Worm (Caenorhabditis elegans) whole organism, L4 larva: ENCODE results near the gene srj-49.

Experiments
- D1046.2 ChIP-seq: fragments of 200-800 bp; sonication (Bioruptor generic); IDR thresholded peaks from 2 replicates; pipeline ENCODE4 v1.3.6; 2022; ENCODE audit warnings: missing genetic modification characterization, missing compliant biosample characterization
- F37D6.2 ChIP-seq: sonication (generic microtip); optimal IDR thresholded peaks from 2 replicates; lab custom pipeline; 2016; ENCODE audit warnings: mild to moderate bottlenecking, missing genetic modification characterization, missing compliant biosample characterization
- T20F7.1 ChIP-seq: fragments of 200-800 bp; sonication (Bioruptor generic); optimal IDR thresholded peaks from 2 replicates; lab custom pipeline; 2018; ENCODE audit warnings: mild to moderate bottlenecking, missing genetic modification characterization, missing compliant biosample characterization
- ceh-28 ChIP-seq: fragments of 150-350 bp; optimal IDR thresholded peaks from 2 replicates; lab custom pipeline; 2014; ENCODE audit warnings: missing biosample characterization, missing genetic modification reagents, missing genetic modification characterization
- ceh-62 ChIP-seq: sonication (generic microtip); optimal IDR thresholded peaks from 2 replicates; lab custom pipeline; 2017; ENCODE audit warnings: missing biosample characterization, missing genetic modification characterization
- ces-1 ChIP-seq: fragments of 150-350 bp; sonication (generic microtip); optimal IDR thresholded peaks from 4 replicates; lab custom pipeline; 2014; ENCODE audit warnings: missing biosample characterization, missing genetic modification reagents, missing genetic modification characterization
- cey-2 ChIP-seq: sonication (generic microtip); optimal IDR thresholded peaks from 3 replicates; lab custom pipeline; 2017; ENCODE audit warnings: missing genetic modification characterization, mild to moderate bottlenecking, missing compliant biosample characterization, antibody characterized with exemption, borderline replicate concordance; ENCODE audit not compliant: insufficient read depth
- ctbp-1 ChIP-seq: fragments of 200-800 bp; sonication (Bioruptor generic); IDR thresholded peaks from 2 replicates; pipeline ENCODE4 v1.3.6; 2022; ENCODE audit warnings: missing genetic modification reagents, missing genetic modification characterization, missing compliant biosample characterization
- daf-16 ChIP-seq, 3 experiments: sonication (generic microtip); optimal IDR thresholded peaks; 2 replicates each; lab custom pipeline; 2016 to 2017; ENCODE audit warnings: missing genetic modification characterization in 3 of 3, missing genetic modification reagents in 3 of 3, mild to moderate bottlenecking in 2 of 3, missing compliant biosample characterization in 2 of 3, missing biosample characterization in 1 of 3, moderate library complexity in 1 of 3
- dmd-6 ChIP-seq: fragments of 200-800 bp; sonication (Bioruptor generic); IDR thresholded peaks from 2 replicates; pipeline ENCODE4 v1.3.6; 2022; ENCODE audit warnings: missing genetic modification reagents, missing genetic modification characterization, missing compliant biosample characterization
- dmd-8 ChIP-seq: fragments of 200-800 bp; sonication (Bioruptor generic); IDR thresholded peaks from 2 replicates; pipeline ENCODE4 v1.3.6; 2022; ENCODE audit warnings: missing genetic modification characterization, missing compliant biosample characterization
- dmd-9 ChIP-seq: fragments of 200-800 bp; sonication (Bioruptor generic); IDR thresholded peaks from 2 replicates; pipeline ENCODE4 v1.3.6; 2022; ENCODE audit warnings: missing genetic modification reagents, missing genetic modification characterization, missing compliant biosample characterization
- jun-1 ChIP-seq: fragments of 150-350 bp; optimal IDR thresholded peaks from 2 replicates; lab custom pipeline; 2014; ENCODE audit warnings: missing biosample characterization, missing genetic modification reagents, missing genetic modification characterization
- lin-39 ChIP-seq: fragments of 150-350 bp; optimal IDR thresholded peaks from 2 replicates; lab custom pipeline; 2014; ENCODE audit warnings: missing biosample characterization, missing genetic modification reagents, missing genetic modification characterization
- lsy-2 ChIP-seq, 2 experiments: fragments of 150-350 bp in 1 of 2; sonication (generic microtip) in 1 of 2; optimal IDR thresholded peaks; 2 replicates each; lab custom pipeline; 2014 to 2017; ENCODE audit warnings: missing biosample characterization in 2 of 2, missing genetic modification characterization in 2 of 2
- mdl-1 ChIP-seq, 2 experiments: fragments of 150-350 bp in 1 of 2; sonication (generic microtip) in 1 of 2; optimal IDR thresholded peaks; 2 replicates each; lab custom pipeline; 2014 to 2017; ENCODE audit warnings: missing biosample characterization in 2 of 2, missing genetic modification characterization in 2 of 2
- mep-1 ChIP-seq: fragments of 150-350 bp; sonication (generic microtip); optimal IDR thresholded peaks from 3 replicates; lab custom pipeline; 2014; ENCODE audit warnings: missing biosample characterization, missing genetic modification characterization
- mes-2 ChIP-seq: sonication (generic microtip); optimal IDR thresholded peaks from 2 replicates; lab custom pipeline; 2016; ENCODE audit warnings: missing genotype, mild to moderate bottlenecking, missing genetic modification characterization, missing compliant biosample characterization; ENCODE audit not compliant: poor library complexity, severe bottlenecking
- mxl-3 ChIP-seq: fragments of 200-800 bp; sonication (Bioruptor generic); optimal IDR thresholded peaks from 2 replicates; lab custom pipeline; 2018; ENCODE audit warnings: mild to moderate bottlenecking, missing genetic modification characterization, missing compliant biosample characterization
- nhr-237 ChIP-seq: sonication (generic microtip); optimal IDR thresholded peaks from 2 replicates; lab custom pipeline; 2017; ENCODE audit warnings: missing biosample characterization, missing genetic modification characterization
- nhr-28 ChIP-seq: fragments of 150-350 bp; optimal IDR thresholded peaks from 2 replicates; lab custom pipeline; 2014; ENCODE audit warnings: missing biosample characterization, missing genetic modification characterization
- nhr-6 ChIP-seq: fragments of 150-350 bp; optimal IDR thresholded peaks from 2 replicates; lab custom pipeline; 2014; ENCODE audit warnings: missing biosample characterization, missing genetic modification characterization
- php-3 ChIP-seq: fragments of 200-800 bp; sonication (Bioruptor generic); IDR thresholded peaks from 2 replicates; pipeline ENCODE4 v1.3.6; 2022; ENCODE audit warnings: missing genetic modification reagents, missing genetic modification characterization, missing compliant biosample characterization
- pqm-1 ChIP-seq: sonication (generic microtip); optimal IDR thresholded peaks from 2 replicates; lab custom pipeline; 2017; ENCODE audit warnings: missing biosample characterization, missing genetic modification characterization
- rbr-2 ChIP-seq: sonication (generic microtip); optimal IDR thresholded peaks from 2 replicates; lab custom pipeline; 2016; ENCODE audit warnings: missing genotype, missing genetic modification characterization, missing compliant biosample characterization
- sdz-12 ChIP-seq: fragments of 200-800 bp; sonication (Bioruptor generic); optimal IDR thresholded peaks from 2 replicates; lab custom pipeline; 2018; ENCODE audit warnings: mild to moderate bottlenecking, missing genetic modification characterization, missing compliant biosample characterization
- set-16 ChIP-seq: fragments of 200-800 bp; sonication (Bioruptor generic); IDR thresholded peaks from 2 replicates; pipeline ENCODE4 v1.3.6; 2022; ENCODE audit warnings: missing genetic modification reagents, missing genetic modification characterization, missing compliant biosample characterization
- snpc-4 ChIP-seq: fragments of 150-350 bp; optimal IDR thresholded peaks from 2 replicates; lab custom pipeline; 2014; ENCODE audit warnings: missing biosample characterization, missing genetic modification characterization
- spr-3 ChIP-seq: fragments of 200-800 bp; sonication (Bioruptor generic); optimal IDR thresholded peaks from 2 replicates; lab custom pipeline; 2018; ENCODE audit warnings: mild to moderate bottlenecking, missing genetic modification characterization, missing compliant biosample characterization
- tag-97 ChIP-seq: fragments of 200-800 bp; sonication (Bioruptor generic); IDR thresholded peaks from 2 replicates; pipeline ENCODE4 v1.3.6; 2022; ENCODE audit warnings: missing genetic modification characterization, missing compliant biosample characterization
- unc-130 ChIP-seq: sonication (generic microtip); optimal IDR thresholded peaks from 2 replicates; lab custom pipeline; 2016; ENCODE audit warnings: missing genetic modification reagents, missing genetic modification characterization, missing compliant biosample characterization
- unc-62 ChIP-seq, 3 experiments: fragments of 150-350 bp in 1 of 3; sonication (generic microtip); optimal IDR thresholded peaks in 2 of 3; peaks in 1 of 3; 1 replicate in 1 of 3; 2 replicates in 2 of 3; lab custom pipeline; 2014 to 2017; ENCODE audit warnings: missing biosample characterization in 3 of 3, missing genetic modification characterization in 3 of 3, missing genetic modification reagents in 3 of 3, missing genotype in 1 of 3
- zip-11 ChIP-seq: fragments of 200-800 bp; sonication (Bioruptor generic); IDR thresholded peaks from 2 replicates; pipeline ENCODE4 v1.3.6; 2022; ENCODE audit warnings: missing genetic modification characterization, missing compliant biosample characterization
- ztf-11 ChIP-seq: fragments of 150-350 bp; optimal IDR thresholded peaks from 2 replicates; lab custom pipeline; 2014; ENCODE audit warnings: missing biosample characterization, missing genetic modification characterization

Gene srj-49

DNA sequence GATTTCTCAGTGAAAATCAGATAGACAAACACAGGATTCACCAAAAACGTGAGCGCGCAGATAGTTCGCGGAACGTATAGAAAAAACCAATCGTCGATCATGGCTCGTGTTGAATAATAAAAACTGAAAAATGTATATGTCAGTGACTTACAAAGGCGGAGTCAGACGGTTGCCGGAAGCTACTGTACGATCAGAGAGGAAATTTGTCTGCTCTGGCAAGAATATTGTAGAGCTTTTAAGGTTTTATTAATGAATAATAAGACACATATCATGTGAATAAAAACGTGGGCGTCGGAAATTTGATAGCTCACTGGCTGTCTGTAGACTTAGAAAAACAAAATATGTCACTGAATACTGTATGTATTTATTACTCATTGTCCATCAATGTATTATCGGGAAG, 7.3 kb upstream of the srj-49 start, which contains the start of gene srj-57:
Gene srj-57 (minus strand): TSS at position 101 of the 400 bp plus-strand sequence.
- no peak for TF ChIP-seq tag-97 (GFP tag; lab: Robert Waterston, UW)

DNA sequence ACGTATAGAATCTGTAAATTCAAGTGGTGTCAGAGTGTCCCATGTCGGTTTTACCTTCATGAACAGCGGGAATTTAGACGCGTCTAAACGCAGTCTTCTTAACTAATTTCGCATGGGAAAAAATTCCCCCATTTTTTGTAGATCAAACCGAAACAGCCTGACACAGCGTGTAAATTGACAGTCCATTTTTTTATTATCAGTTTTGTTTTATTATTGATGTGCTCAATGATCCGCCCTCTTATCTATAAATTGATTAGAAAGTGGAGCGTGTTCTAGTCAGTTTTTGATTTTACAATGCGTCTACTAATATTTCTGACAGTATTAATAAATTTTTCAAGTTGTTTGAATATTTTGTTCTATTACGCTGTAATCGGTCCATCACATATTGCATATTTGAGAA, 931 bp upstream of the srj-49 start, which contains the start of gene ugt-53:
Gene ugt-53 (plus strand): TSS at position 273 of the 400 bp plus-strand sequence.
- TF ChIP-seq zip-11 (GFP tag; lab: Robert Waterston, UW) (no peak), nhr-28 (tag; lab: Kevin White, UChicago) (peak; percentile 84), dmd-6 (GFP tag; lab: Robert Waterston, UW) (peak; percentile 90), php-3 (GFP tag; lab: Robert Waterston, UW) (peak; percentile 70), daf-16 (GFP tag; optimal IDR thresholded peaks at IDR 0.05; lab: Kevin White, UChicago) (no peak), daf-16 (tag; optimal IDR thresholded peaks at IDR 0.05; lab: Kevin White, UChicago) (peak; percentile 45), pqm-1 (peak; percentile 43), cey-2 (tag; lab: Kevin White, UChicago) (no peak)

DNA sequence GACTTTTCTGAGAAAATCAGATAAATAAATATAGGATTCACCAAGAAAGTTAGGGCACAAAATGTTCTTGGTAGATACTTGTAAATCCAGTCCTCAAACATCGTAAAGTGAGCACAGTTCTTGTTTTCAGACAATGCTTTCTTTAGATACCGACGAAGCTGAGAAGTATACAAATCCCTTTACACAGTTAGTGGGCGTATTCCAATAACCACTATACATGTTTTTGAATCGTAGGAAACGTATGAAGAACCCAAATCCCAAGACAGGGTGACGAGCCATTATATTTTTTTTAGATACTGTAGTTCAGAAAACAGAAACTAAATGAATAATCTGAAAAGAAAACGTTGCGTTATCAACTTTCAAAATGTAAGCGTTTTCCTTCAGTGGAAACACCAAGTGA, 2.4 kb downstream of the srj-49 start, which contains the start of gene srj-44:
Gene srj-44 (minus strand): TSS at position 101 of the 400 bp plus-strand sequence.
- TF ChIP-seq nhr-237 (tag; lab: Kevin White, UChicago) (no peak), unc-62 (GFP tag; optimal IDR thresholded peaks at IDR 0.05 in 1 of 2; lab: Kevin White, UChicago) (no peak), unc-62 (tag; optimal IDR thresholded peaks at IDR 0.05; lab: Kevin White, UChicago) (no peak), dmd-8 (GFP tag; lab: Robert Waterston, UW) (no peak), F37D6.2 (tag; lab: Kevin White, UChicago) (no peak), rbr-2 (tag; lab: Kevin White, UChicago) (no peak), T20F7.1 (GFP tag; lab: Kevin White, UChicago) (no peak), ceh-28 (no peak), spr-3 (GFP tag; lab: Kevin White, UChicago) (no peak), nhr-6 (tag; lab: Kevin White, UChicago) (no peak), set-16 (GFP tag; lab: Robert Waterston, UW) (no peak), mxl-3 (GFP tag; lab: Kevin White, UChicago) (no peak), pqm-1 (no peak), nhr-28 (tag; lab: Kevin White, UChicago) (no peak), mes-2 (tag; lab: Kevin White, UChicago) (no peak), ztf-11 (tag; lab: Kevin White, UChicago) (no peak), unc-130 (GFP tag; lab: Kevin White, UChicago) (no peak), lin-39 (tag; lab: Kevin White, UChicago) (no peak), mdl-1 (tag; optimal IDR thresholded peaks at IDR 0.05; lab: Kevin White, UChicago) (no peak)

- TF ChIP-seq snpc-4 (tag; lab: Kevin White, UChicago), result no peak
- no peak for TF ChIP-seq jun-1 (tag; lab: Kevin White, UChicago)
- TF ChIP-seq cey-2 (tag; lab: Kevin White, UChicago), result no peak
Measured at ce11 chrV:2836501-2836900, 11.6 kb downstream of the srj-49 start, which contains the start of gene srj-45. TSS of gene srj-45 (minus strand) at chrV:2836601.

ce11 chrV:2832666-2833065, 15.5 kb downstream of the srj-49 start, which contains the start of gene srj-50:
TSS of gene srj-50 (plus strand) at chrV:2832966.
- TF ChIP-seq dmd-9 (GFP tag; lab: Robert Waterston, UW) (no peak), ces-1 (GFP tag; lab: Kevin White, UChicago) (no peak), lsy-2 (tag; optimal IDR thresholded peaks at IDR 0.05; lab: Kevin White, UChicago) (no peak), mep-1 (no peak), ceh-62 (tag; lab: Kevin White, UChicago) (no peak), D1046.2 (no peak), snpc-4 (tag; lab: Kevin White, UChicago) (no peak), sdz-12 (no peak), nhr-237 (tag; lab: Kevin White, UChicago) (no peak), ctbp-1 (GFP tag; lab: Robert Waterston, UW) (no peak), php-3 (GFP tag; lab: Robert Waterston, UW) (no peak)
